Fruit fly (Drosophila melanogaster) whole organism, embryonic: ENCODE measurements around the gene ida.

ENCODE experiments used
- Asciz ChIP-seq: fragments of 200-800 bp; sonication (Bioruptor generic); optimal IDR thresholded peaks from 2 replicates; lab custom pipeline; 2017; ENCODE audit warnings: missing biosample characterization, mild to moderate bottlenecking, missing genetic modification characterization, missing genetic modification reagents
- Atf-2 ChIP-seq: fragments of 200-800 bp; sonication (Bioruptor generic); optimal IDR thresholded peaks from 2 replicates; lab custom pipeline; 2016; ENCODE audit warnings: missing biosample characterization, missing genetic modification characterization
- BEAF-32 ChIP-seq: fragments of 200-800 bp; sonication (Bioruptor generic); optimal IDR thresholded peaks from 3 replicates; lab custom pipeline; 2017; ENCODE audit warnings: missing biosample characterization, missing genetic modification characterization, mild to moderate bottlenecking, moderate library complexity, missing genetic modification reagents
- CG12071 ChIP-seq: fragments of 200-800 bp; sonication (Bioruptor generic); optimal IDR thresholded peaks from 3 replicates; lab custom pipeline; 2018; ENCODE audit warnings: missing biosample characterization, mild to moderate bottlenecking, missing genetic modification characterization
- CG1233 ChIP-seq: fragments of 200-800 bp; sonication (Bioruptor generic); optimal IDR thresholded peaks from 4 replicates; lab custom pipeline; 2018; ENCODE audit warnings: missing biosample characterization, mild to moderate bottlenecking, missing genetic modification characterization
- CG13775 ChIP-seq: fragments of 200-800 bp; sonication (Bioruptor generic); optimal IDR thresholded peaks from 3 replicates; lab custom pipeline; 2017; ENCODE audit warnings: missing biosample characterization, mild to moderate bottlenecking, missing genetic modification characterization
- CG13894 ChIP-seq: fragments of 200-800 bp; sonication (Bioruptor generic); optimal IDR thresholded peaks from 3 replicates; lab custom pipeline; 2018; ENCODE audit warnings: missing biosample characterization, mild to moderate bottlenecking, missing genetic modification characterization, moderate library complexity
- CG1647 ChIP-seq: fragments of 200-800 bp; sonication (Bioruptor generic); optimal IDR thresholded peaks from 3 replicates; lab custom pipeline; 2016; ENCODE audit warnings: missing biosample characterization, missing genetic modification characterization
- CG17802 ChIP-seq: fragments of 200-800 bp; sonication (Bioruptor generic); optimal IDR thresholded peaks from 2 replicates; lab custom pipeline; 2018; ENCODE audit warnings: missing biosample characterization, mild to moderate bottlenecking, missing genetic modification characterization, moderate library complexity
- CG17829 ChIP-seq: fragments of 200-800 bp; optimal IDR thresholded peaks from 2 replicates; lab custom pipeline; 2019; ENCODE audit warnings: missing biosample characterization, mild to moderate bottlenecking, missing genetic modification characterization, moderate library complexity
- CG2120 ChIP-seq: fragments of 200-800 bp; sonication (Bioruptor generic); optimal IDR thresholded peaks from 3 replicates; lab custom pipeline; 2016; ENCODE audit warnings: missing biosample characterization, missing genetic modification characterization
- CG2129 ChIP-seq: fragments of 200-800 bp; sonication (Bioruptor generic); IDR thresholded peaks from 2 replicates; pipeline ENCODE4 v1.3.6; 2022; ENCODE audit warnings: missing biosample characterization, missing genetic modification characterization; ENCODE audit not compliant: partially characterized antibody
- CG2678 ChIP-seq: fragments of 200-800 bp; sonication (Bioruptor generic); optimal IDR thresholded peaks from 3 replicates; lab custom pipeline; 2019; ENCODE audit warnings: missing biosample characterization, mild to moderate bottlenecking, missing genetic modification characterization, moderate library complexity
- CG30020 ChIP-seq: fragments of 200-800 bp; optimal IDR thresholded peaks from 2 replicates; lab custom pipeline; 2019; ENCODE audit warnings: missing biosample characterization, mild to moderate bottlenecking, missing genetic modification characterization, moderate library complexity
- CG3065 ChIP-seq: fragments of 200-800 bp; sonication (Bioruptor generic); optimal IDR thresholded peaks from 2 replicates; lab custom pipeline; 2016; ENCODE audit warnings: missing biosample characterization, missing genetic modification characterization
- CG31365 ChIP-seq: fragments of 200-800 bp; sonication (Bioruptor generic); optimal IDR thresholded peaks from 2 replicates; lab custom pipeline; 2018; ENCODE audit warnings: missing biosample characterization, mild to moderate bottlenecking, missing genetic modification characterization
- CG32772 ChIP-seq: fragments of 200-800 bp; sonication (Bioruptor generic); IDR thresholded peaks from 2 replicates; pipeline ENCODE4 v1.3.6; 2022; ENCODE audit warnings: missing biosample characterization, missing genetic modification characterization
- CG3838 ChIP-seq: fragments of 200-800 bp; sonication (Bioruptor generic); optimal IDR thresholded peaks from 3 replicates; lab custom pipeline; 2016; ENCODE audit warnings: missing biosample characterization, missing genetic modification characterization
- CG3995 ChIP-seq: fragments of 200-800 bp; sonication (Bioruptor generic); optimal IDR thresholded peaks from 3 replicates; lab custom pipeline; 2016; ENCODE audit warnings: missing biosample characterization, missing genetic modification characterization
- CG42726 ChIP-seq: fragments of 200-800 bp; sonication (Bioruptor generic); IDR thresholded peaks from 2 replicates; pipeline ENCODE4 v1.3.6; 2022; ENCODE audit warnings: missing biosample characterization, missing genetic modification characterization; ENCODE audit not compliant: partially characterized antibody
- CG8281 ChIP-seq: fragments of 200-800 bp; sonication (Bioruptor generic); optimal IDR thresholded peaks from 2 replicates; lab custom pipeline; 2018; ENCODE audit warnings: missing biosample characterization, mild to moderate bottlenecking, missing genetic modification characterization, moderate library complexity
- CG8388 ChIP-seq: fragments of 200-800 bp; sonication (Bioruptor generic); optimal IDR thresholded peaks from 2 replicates; lab custom pipeline; 2019; ENCODE audit warnings: missing biosample characterization, mild to moderate bottlenecking, missing genetic modification characterization, moderate library complexity
- CG8944 ChIP-seq: fragments of 200-800 bp; sonication (Bioruptor generic); optimal IDR thresholded peaks from 3 replicates; lab custom pipeline; 2016; ENCODE audit warnings: missing biosample characterization, missing genetic modification characterization
- CkIIα-i1 ChIP-seq: fragments of 200-800 bp; sonication (Bioruptor generic); IDR thresholded peaks from 2 replicates; pipeline ENCODE4 v1.3.6; 2022; ENCODE audit warnings: missing biosample characterization, missing genetic modification characterization
- Eip74EF ChIP-seq, 2 experiments: fragments of 200-800 bp in 1 of 2; fragments of >200 bp in 1 of 2; sonication (Bioruptor generic) in 1 of 2; optimal IDR thresholded peaks; 2 replicates each; lab custom pipeline; 2017 to 2019; ENCODE audit warnings: missing biosample characterization in 2 of 2, missing genetic modification characterization in 2 of 2, mild to moderate bottlenecking in 1 of 2, moderate library complexity in 1 of 2
- Ets65A ChIP-seq: fragments of 200-800 bp; sonication (Bioruptor generic); peaks from one replicate; lab custom pipeline; 2016; ENCODE audit warnings: missing biosample characterization, missing genetic modification characterization
- Hand ChIP-seq: fragments of 200-800 bp; sonication (Bioruptor generic); optimal IDR thresholded peaks from 2 replicates; lab custom pipeline; 2017; ENCODE audit warnings: mild to moderate bottlenecking, missing biosample characterization, missing genetic modification reagents, missing genetic modification characterization
- HmgZ ChIP-seq: fragments of 200-800 bp; sonication (Bioruptor generic); optimal IDR thresholded peaks from 2 replicates; lab custom pipeline; 2018; ENCODE audit warnings: missing biosample characterization, mild to moderate bottlenecking, missing genetic modification characterization
- Hr3 ChIP-seq: fragments of 200-800 bp; sonication (Bioruptor generic); optimal IDR thresholded peaks from 3 replicates; lab custom pipeline; 2016; ENCODE audit warnings: missing biosample characterization, missing genetic modification characterization
- Hsf ChIP-seq: fragments of 200-800 bp; sonication (Bioruptor generic); optimal IDR thresholded peaks from 3 replicates; lab custom pipeline; 2016; ENCODE audit warnings: missing biosample characterization, missing genetic modification characterization
- Jarid2 ChIP-seq: fragments of 200-800 bp; sonication (Bioruptor generic); optimal IDR thresholded peaks from 3 replicates; lab custom pipeline; 2017; ENCODE audit warnings: mild to moderate bottlenecking, missing biosample characterization, missing genetic modification reagents, missing genetic modification characterization
- Neu2 ChIP-seq: fragments of 200-800 bp; sonication (Bioruptor generic); optimal IDR thresholded peaks from 3 replicates; lab custom pipeline; 2016; ENCODE audit warnings: missing biosample characterization, missing genetic modification characterization, borderline replicate concordance
- Rx ChIP-seq: fragments of 200-800 bp; sonication (Bioruptor generic); IDR thresholded peaks from 2 replicates; pipeline ENCODE4 v1.3.6; 2022; ENCODE audit warnings: missing biosample characterization, missing genetic modification characterization
- Sox102F ChIP-seq: fragments of 200-800 bp; sonication (Bioruptor generic); optimal IDR thresholded peaks from 2 replicates; lab custom pipeline; 2018; ENCODE audit warnings: missing biosample characterization, mild to moderate bottlenecking, missing genetic modification characterization, moderate library complexity
- al ChIP-seq: fragments of 200-800 bp; sonication (Bioruptor generic); IDR thresholded peaks from 2 replicates; pipeline ENCODE4 v1.3.6; 2022; ENCODE audit warnings: missing biosample characterization, missing genetic modification characterization
- bcd ChIP-seq: fragments of 200-800 bp; sonication (Bioruptor generic); optimal IDR thresholded peaks from 2 replicates; lab custom pipeline; 2017; ENCODE audit warnings: missing biosample characterization, mild to moderate bottlenecking, missing genetic modification characterization
- cad ChIP-seq: fragments of >200 bp; optimal IDR thresholded peaks from 2 replicates; lab custom pipeline; 2017; ENCODE audit warnings: missing biosample characterization, missing genetic modification characterization
- cg ChIP-seq: fragments of 200-800 bp; sonication (Bioruptor generic); optimal IDR thresholded peaks from 3 replicates; lab custom pipeline; 2019; ENCODE audit warnings: missing biosample characterization, mild to moderate bottlenecking, missing genetic modification characterization, moderate library complexity
- dati ChIP-seq: fragments of 200-800 bp; sonication (Bioruptor generic); IDR thresholded peaks from 2 replicates; pipeline ENCODE4 v1.3.6; 2022; ENCODE audit warnings: missing biosample characterization, missing genetic modification characterization
- dysf ChIP-seq: fragments of 200-800 bp; sonication (Bioruptor generic); IDR thresholded peaks from 3 replicates; pipeline ENCODE4 v1.3.6; 2022; ENCODE audit warnings: missing biosample characterization, missing genetic modification characterization
- gt ChIP-seq: fragments of 200-800 bp; sonication (Bioruptor generic); IDR thresholded peaks from 2 replicates; pipeline ENCODE4 v1.3.6; 2022; ENCODE audit warnings: missing biosample characterization, missing genetic modification characterization
- h ChIP-seq: fragments of >200 bp; optimal IDR thresholded peaks from 2 replicates; lab custom pipeline; 2017
- her ChIP-seq: fragments of 200-800 bp; sonication (Bioruptor generic); optimal IDR thresholded peaks from 2 replicates; lab custom pipeline; 2016; ENCODE audit warnings: missing biosample characterization, missing genetic modification characterization
- ken ChIP-seq: fragments of 200-800 bp; sonication (Bioruptor generic); IDR thresholded peaks from 3 replicates; pipeline ENCODE4 v1.3.6; 2022; ENCODE audit warnings: missing biosample characterization, missing genetic modification characterization
- maf-S ChIP-seq: fragments of 200-800 bp; sonication (Bioruptor generic); optimal IDR thresholded peaks from 2 replicates; lab custom pipeline; 2016; ENCODE audit warnings: missing biosample characterization, missing genetic modification characterization
- nmo ChIP-seq: fragments of 200-800 bp; sonication (Bioruptor generic); optimal IDR thresholded peaks from 2 replicates; lab custom pipeline; 2018; ENCODE audit warnings: missing biosample characterization, mild to moderate bottlenecking, missing genetic modification characterization, moderate library complexity
- onecut ChIP-seq: fragments of 200-800 bp; sonication (Bioruptor generic); IDR thresholded peaks from 2 replicates; pipeline ENCODE4 v1.3.6; 2022; ENCODE audit warnings: missing biosample characterization, missing genetic modification characterization
- pnt ChIP-seq: fragments of 200-800 bp; sonication (Bioruptor generic); optimal IDR thresholded peaks from 3 replicates; lab custom pipeline; 2016; ENCODE audit warnings: missing biosample characterization, missing genetic modification characterization
- pros ChIP-seq: fragments of 200-800 bp; sonication (Bioruptor generic); optimal IDR thresholded peaks from 3 replicates; lab custom pipeline; 2019; ENCODE audit warnings: missing biosample characterization, mild to moderate bottlenecking, missing genetic modification characterization, moderate library complexity
- sisA ChIP-seq: fragments of 200-800 bp; sonication (Bioruptor generic); IDR thresholded peaks from 2 replicates; pipeline ENCODE4 v1.3.6; 2022; ENCODE audit warnings: missing biosample characterization, missing genetic modification characterization
- z ChIP-seq: fragments of 200-800 bp; sonication (Bioruptor generic); IDR thresholded peaks from 3 replicates; pipeline ENCODE4 v1.3.6; 2022; ENCODE audit warnings: missing biosample characterization, missing genetic modification characterization
- zen2 ChIP-seq: fragments of 200-800 bp; sonication (Bioruptor generic); IDR thresholded peaks from 3 replicates; pipeline ENCODE4 v1.3.6; 2022; ENCODE audit warnings: missing biosample characterization, missing genetic modification characterization; ENCODE audit not compliant: partially characterized antibody

ida gene

dm6 chr3L:3873094-3873493 is 32.0 kb upstream of the ida start (continued):
- TF ChIP-seq CG1233 (GFP tag; lab: Kevin White, UChicago) (no peak), onecut (no peak), CG8281 (tag; lab: Kevin White, UChicago) (no peak), BEAF-32 (no peak), z (GFP tag; lab: Robert Waterston, UW) (no peak), CG3838 (no peak), CG3995 (no peak), HmgZ (tag; lab: Kevin White, UChicago) (no peak), dysf (GFP tag; lab: Robert Waterston, UW) (no peak), CG12071 (GFP tag; lab: Kevin White, UChicago) (no peak), CG32772 (GFP tag; lab: Robert Waterston, UW) (no peak), Sox102F (GFP tag; lab: Kevin White, UChicago) (peak; percentile 62), maf-S (no peak), pros (no peak), pnt (GFP tag; lab: Kevin White, UChicago) (no peak), CG13894 (tag; lab: Kevin White, UChicago) (no peak), Hr3 (GFP tag; lab: Kevin White, UChicago) (no peak), CG17802 (tag; lab: Kevin White, UChicago) (no peak), CG2129 (GFP tag; lab: Robert Waterston, UW) (no peak), CG31365 (tag; lab: Kevin White, UChicago) (no peak), CG8944 (GFP tag; lab: Kevin White, UChicago) (no peak), Ets65A (no peak), Neu2 (no peak), al (GFP tag; lab: Robert Waterston, UW) (no peak), sisA (no peak), Hsf (GFP tag; lab: Kevin White, UChicago) (peak; percentile 14), Atf-2 (GFP tag; lab: Kevin White, UChicago) (no peak), CG13775 (GFP tag; lab: Kevin White, UChicago) (peak; percentile 11), Asciz (GFP tag; lab: Kevin White, UChicago) (no peak), cad (no peak), cg (GFP tag; lab: Kevin White, UChicago) (no peak), CG2678 (tag; lab: Kevin White, UChicago) (peak; percentile 52), Rx (no peak), CkIIα-i1 (GFP tag; lab: Robert Waterston, UW) (no peak), Hand (no peak), CG8388 (GFP tag; lab: Kevin White, UChicago) (peak; percentile 69), nmo (GFP tag; lab: Kevin White, UChicago) (peak; percentile 79), bcd (GFP tag; lab: Kevin White, UChicago) (peak; percentile 9), CG2120 (GFP tag; lab: Kevin White, UChicago) (no peak), h (lab: Kevin White, UChicago) (no peak), ken (GFP tag; lab: Robert Waterston, UW) (no peak; the same call in 2 of the 3 replicates), CG1647 (no peak), CG17829 (tag; lab: Kevin White, UChicago) (peak; percentile 65), gt (GFP tag; lab: Robert Waterston, UW) (no peak), Eip74EF (GFP tag; optimal IDR thresholded peaks at IDR 0.05; lab: Kevin White, UChicago) (peak in 1 of 2 experiments; percentile 18), her (GFP tag; lab: Kevin White, UChicago) (no peak), CG42726 (GFP tag; lab: Robert Waterston, UW) (no peak), dati (GFP tag; lab: Robert Waterston, UW) (no peak), CG3065 (GFP tag; lab: Kevin White, UChicago) (no peak), CG30020 (peak; percentile 22), Jarid2 (GFP tag; lab: Kevin White, UChicago) (no peak), zen2 (GFP tag; lab: Robert Waterston, UW) (no peak)
